Worm (Caenorhabditis elegans) whole organism, dauer: ENCODE data around the gene C36E6.8.
A peak's percentile ranks its signal among the peaks of the same experiment; 100 is the strongest.

Source experiments
- unc-62 ChIP-seq: sonication (generic microtip); optimal IDR thresholded peaks from 2 replicates; lab custom pipeline; 2017; ENCODE audit warnings: missing biosample characterization, missing genetic modification reagents, missing genetic modification characterization

Gene C36E6.8

DNA sequence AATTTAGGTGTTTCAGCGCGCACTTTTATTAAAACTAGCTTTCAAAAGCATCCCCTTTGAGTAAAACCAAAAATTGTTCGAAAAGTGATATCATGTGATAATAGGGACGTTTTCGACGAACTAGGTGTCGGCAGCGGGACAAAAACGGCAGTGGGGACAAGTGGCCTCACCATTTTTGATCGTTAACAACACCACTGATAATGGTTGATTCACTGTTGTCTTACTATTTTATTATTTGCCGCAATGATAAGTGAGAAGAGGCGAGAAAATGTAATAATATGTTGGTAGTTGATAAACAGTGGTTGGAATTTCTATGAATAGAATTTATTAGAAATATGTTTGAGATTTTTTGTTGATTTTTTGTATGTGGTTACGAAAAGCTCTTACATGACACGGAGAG lies 37.5 kb downstream of the C36E6.8 start:
- TF ChIP-seq unc-62 (GFP tag; lab: Kevin White, UChicago): no peak

DNA sequence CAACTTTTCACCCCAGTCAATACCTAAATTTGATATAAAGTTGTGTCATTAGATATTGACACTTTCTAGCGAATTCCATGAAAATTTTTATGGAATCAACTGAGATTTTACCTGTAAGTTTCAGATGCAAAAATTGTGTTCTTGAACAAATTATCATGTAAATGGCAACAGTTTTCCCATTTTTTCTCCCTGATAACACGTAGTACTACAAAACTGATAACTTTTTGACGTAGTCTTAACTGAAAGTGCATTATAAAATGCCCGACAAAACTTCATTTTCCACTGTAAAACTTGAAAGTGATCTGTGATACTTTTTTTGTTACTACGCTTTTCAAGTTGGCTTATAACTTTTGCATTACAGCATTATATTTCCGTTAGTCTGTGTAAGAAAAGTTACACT lies 40.2 kb downstream of the C36E6.8 start:
- no peak for TF ChIP-seq unc-62 (GFP tag; lab: Kevin White, UChicago)

DNA sequence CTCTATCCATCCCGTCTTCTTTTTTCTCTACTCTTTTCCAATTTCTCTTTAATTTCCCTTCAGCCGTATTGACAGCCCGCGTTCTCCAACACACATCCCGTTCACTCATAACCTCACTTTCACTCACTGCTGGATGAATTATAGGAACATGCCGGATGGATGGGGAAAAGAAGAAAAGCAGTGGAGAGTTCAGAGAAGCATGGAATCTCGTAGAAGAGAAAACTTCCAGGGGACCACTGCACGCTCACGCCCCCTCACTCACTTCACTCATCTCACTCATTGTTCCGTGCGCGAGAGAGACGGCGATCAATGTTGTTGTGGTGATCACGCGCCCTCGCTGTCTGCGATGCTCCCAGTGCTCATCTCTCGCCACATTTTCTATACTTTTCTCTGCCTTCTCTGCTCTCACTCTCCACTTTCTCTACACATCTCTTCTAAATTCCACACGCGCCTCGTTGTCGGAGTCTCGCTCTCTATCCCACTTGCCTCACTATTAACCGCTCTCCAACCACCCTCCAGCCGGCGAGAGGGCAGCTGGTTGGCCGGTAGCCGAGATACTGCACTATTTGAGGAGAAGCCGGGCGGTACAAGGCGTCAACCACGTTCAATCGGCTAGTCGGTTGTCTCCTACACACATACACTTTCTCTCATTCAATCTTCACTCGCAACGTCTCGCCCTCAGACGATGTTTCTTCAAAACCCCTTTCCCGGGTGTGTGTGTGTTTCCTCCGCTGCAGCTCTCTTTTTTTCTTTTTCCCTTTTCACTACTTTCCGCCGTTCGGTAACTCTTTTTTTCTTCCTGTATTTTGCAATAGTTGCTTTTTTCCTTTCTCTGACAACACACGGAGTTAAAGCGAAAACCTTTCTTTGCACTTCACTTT lies 41.4 kb downstream of the C36E6.8 start:
- TF ChIP-seq unc-62 (GFP tag; lab: Kevin White, UChicago): peak; percentile 6

DNA sequence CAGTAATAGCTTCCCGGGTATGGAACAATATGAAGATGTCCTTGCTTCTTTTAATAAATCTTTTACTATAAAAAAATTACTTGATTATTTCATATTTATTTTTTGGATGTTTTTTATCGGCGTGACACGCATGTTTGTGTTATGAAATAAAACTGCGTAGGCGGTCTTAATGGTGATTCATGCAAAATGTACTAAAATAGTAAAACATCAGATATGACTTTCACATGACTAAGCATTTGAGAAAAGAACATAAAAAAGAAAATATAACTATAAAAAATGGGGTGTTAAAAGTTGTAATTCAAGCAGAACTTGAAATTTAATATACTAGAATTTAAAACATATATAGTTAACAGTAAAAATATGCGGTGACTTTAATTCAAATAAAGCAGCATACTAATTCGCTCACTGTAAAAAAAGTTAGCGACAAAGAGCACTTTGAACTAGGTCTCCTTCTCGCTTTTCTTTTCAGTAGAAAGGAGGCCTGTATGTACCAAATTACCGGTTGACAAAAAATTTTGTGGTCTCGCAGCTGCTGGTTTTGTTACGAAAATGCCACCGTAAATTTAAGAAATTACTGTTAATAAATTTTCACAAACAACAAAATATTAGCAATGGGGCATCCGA lies 43.5 kb downstream of the C36E6.8 start:
- no peak for TF ChIP-seq unc-62 (GFP tag; lab: Kevin White, UChicago)

DNA sequence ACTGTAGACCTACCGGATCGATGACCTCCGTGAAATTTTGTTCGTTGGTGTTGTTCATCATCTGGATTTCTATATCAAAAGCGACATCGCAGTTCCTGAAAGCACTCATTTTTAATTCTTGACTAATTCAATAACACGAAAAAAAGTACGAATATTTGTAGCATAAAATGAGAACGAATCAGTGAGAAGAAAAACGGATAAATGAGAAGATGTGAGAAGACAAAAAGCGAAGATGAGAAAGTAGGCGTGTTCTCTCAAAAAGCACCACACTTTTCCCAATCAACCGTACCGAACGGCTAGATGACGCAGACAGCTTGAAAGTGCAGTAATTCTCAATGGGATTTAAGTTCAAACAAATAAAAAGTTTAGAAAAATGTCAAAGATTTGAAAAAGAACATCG lies 48.2 kb downstream of the C36E6.8 start, which contains the start of gene npr-24:
npr-24 (minus strand) TSS at position 101 of the 400 bp plus-strand sequence.
- no peak for TF ChIP-seq unc-62 (GFP tag; lab: Kevin White, UChicago)
